In genomic region chr2L:18312309-18312708, dm6 we compare ENCODE assay signal across 1 fruit fly cellular context.
TF ChIP-seq lines count a peak whose summit lies in the region.

No protein-coding gene starts in this region.

TF ChIP-seq in whole organism, embryonic, 481 proteins besides CTCF, POLR2A, EP300 and RAD21 (continued from another document):
- TF ChIP-seq CG15479 (GFP tag; optimal IDR thresholded peaks at IDR 0.05; lab: Kevin White, UChicago): no peak
- TF ChIP-seq peb (GFP tag; IDR thresholded peaks at IDR 0.05; lab: Robert Waterston, UW): no peak
- TF ChIP-seq NK7.1 (GFP tag; optimal IDR thresholded peaks at IDR 0.05; lab: Kevin White, UChicago): peak; percentile 11
- TF ChIP-seq YL-1 (GFP tag; optimal IDR thresholded peaks at IDR 0.05; lab: Kevin White, UChicago): no peak
- TF ChIP-seq Sry-δ (GFP tag; optimal IDR thresholded peaks at IDR 0.05; lab: Kevin White, UChicago): no peak
- peak; percentile 75 for TF ChIP-seq Med (GFP tag; lab: Kevin White, UChicago)
- no peak for TF ChIP-seq Trl (optimal IDR thresholded peaks at IDR 0.05; lab: Kevin White, UChicago)
- TF ChIP-seq Trl (GFP tag; optimal IDR thresholded peaks at IDR 0.05; lab: Kevin White, UChicago): peak; percentile 5
- no peak for TF ChIP-seq CG6854 (GFP tag; optimal IDR thresholded peaks at IDR 0.05; lab: Kevin White, UChicago)
- TF ChIP-seq lbe (GFP tag; optimal IDR thresholded peaks at IDR 0.05; lab: Kevin White, UChicago): peak; percentile 70
- TF ChIP-seq nau (GFP tag; optimal IDR thresholded peaks at IDR 0.05; lab: Kevin White, UChicago): peak; percentile 17
- TF ChIP-seq bsh (GFP tag; optimal IDR thresholded peaks at IDR 0.05; lab: Kevin White, UChicago): peak; percentile 71 to 86
- TF ChIP-seq inv (GFP tag; IDR thresholded peaks at IDR 0.05; lab: Robert Waterston, UW; ENCODE audit: partially characterized antibody): no peak
- TF ChIP-seq CG18764 (GFP tag; optimal IDR thresholded peaks at IDR 0.05; lab: Kevin White, UChicago): peak; percentile 11
- TF ChIP-seq CG10366 (GFP tag; IDR thresholded peaks at IDR 0.05; lab: Robert Waterston, UW): no peak
- TF ChIP-seq lab (GFP tag; optimal IDR thresholded peaks at IDR 0.05; lab: Kevin White, UChicago): no peak
- no peak for TF ChIP-seq BtbVII (GFP tag; optimal IDR thresholded peaks at IDR 0.05; lab: Kevin White, UChicago)
- no peak for TF ChIP-seq kah (GFP tag; optimal IDR thresholded peaks at IDR 0.05; lab: Kevin White, UChicago)
- peak; percentile 44 for TF ChIP-seq CG1603 (tag; optimal IDR thresholded peaks at IDR 0.05; lab: Kevin White, UChicago)
- no peak for TF ChIP-seq toy (GFP tag; IDR thresholded peaks at IDR 0.05; lab: Robert Waterston, UW)
- peak; percentile 34 for TF ChIP-seq CG18476 (GFP tag; optimal IDR thresholded peaks at IDR 0.05; lab: Kevin White, UChicago)
- peak; percentile 68 for TF ChIP-seq fd96Cb (tag; optimal IDR thresholded peaks at IDR 0.05; lab: Kevin White, UChicago)
